Worm (Caenorhabditis elegans): ENCODE results near the gene ham-2.

ham-2 gene

ce11 chrX:4587934-4588333 is 33.4 kb downstream of the ham-2 start:
- TF ChIP-seq ama-1 (optimal IDR thresholded peaks at IDR 0.05) (no peak), C34F6.9 (tag; optimal IDR thresholded peaks at IDR 0.05) (peak; percentile 63), nhr-21 (tag; optimal IDR thresholded peaks at IDR 0.05) (peak; percentile 25), F13H6.1 (tag; optimal IDR thresholded peaks at IDR 0.05) (peak; percentile 8), sma-9 (GFP tag; optimal IDR thresholded peaks at IDR 0.05) (peak; percentile 25), sma-9 (tag; optimal IDR thresholded peaks at IDR 0.05) (no peak), nhr-237 (tag; optimal IDR thresholded peaks at IDR 0.05) (no peak), zag-1 (tag; optimal IDR thresholded peaks at IDR 0.05) (peak; percentile 6), sem-4 (tag; optimal IDR thresholded peaks at IDR 0.05) (peak; percentile 35), lsy-2 (tag; optimal IDR thresholded peaks at IDR 0.05) (peak in 1 of 2 experiments; percentile 60), gmeb-1 (tag; optimal IDR thresholded peaks at IDR 0.05) (no peak), nhr-129 (tag; optimal IDR thresholded peaks at IDR 0.05) (peak; percentile 44), sma-3 (GFP tag; optimal IDR thresholded peaks at IDR 0.05) (peak; percentile 30), nhr-10 (tag; optimal IDR thresholded peaks at IDR 0.05) (no peak), unc-55 (GFP tag; optimal IDR thresholded peaks at IDR 0.05) (peak; percentile 67), R02D3.7 (tag; optimal IDR thresholded peaks at IDR 0.05) (no peak), crh-2 (tag; optimal IDR thresholded peaks at IDR 0.05) (peak; percentile 53), lin-13 (GFP tag; optimal IDR thresholded peaks at IDR 0.05) (peak; percentile 12), mbf-1 (tag; optimal IDR thresholded peaks at IDR 0.05) (no peak), ztf-11 (tag; optimal IDR thresholded peaks at IDR 0.05) (no peak), nhr-25 (tag; optimal IDR thresholded peaks at IDR 0.05) (no peak)

ce11 chrX:4588462-4588861 is 34.0 kb downstream of the ham-2 start, which contains the start of gene lnp-1:
Gene lnp-1, plus strand, starts transcription at chrX:4588762.
- TF ChIP-seq unc-39 (tag; optimal IDR thresholded peaks at IDR 0.05) (no peak), F13H6.1 (tag; optimal IDR thresholded peaks at IDR 0.05) (no peak), ama-1 (optimal IDR thresholded peaks at IDR 0.05) (no peak), crh-2 (tag; optimal IDR thresholded peaks at IDR 0.05) (no peak), egl-27 (tag; optimal IDR thresholded peaks at IDR 0.05) (no peak), Y55F3AM.14 (GFP tag; optimal IDR thresholded peaks at IDR 0.05) (no peak), sem-4 (tag; optimal IDR thresholded peaks at IDR 0.05) (no peak)

ce11 chrX:4592250-4592649 is 37.8 kb downstream of the ham-2 start, which contains the start of gene flp-12:
Gene flp-12, minus strand, starts transcription at chrX:4592350.
- no peak for TF ChIP-seq unc-62 (GFP tag; optimal IDR thresholded peaks at IDR 0.05)
- no peak for TF ChIP-seq C34F6.9 (tag; optimal IDR thresholded peaks at IDR 0.05)
- TF ChIP-seq ZK546.5 (tag; optimal IDR thresholded peaks at IDR 0.05) = no peak
- TF ChIP-seq nhr-237 (tag; optimal IDR thresholded peaks at IDR 0.05) = no peak
- TF ChIP-seq elt-1 (tag; optimal IDR thresholded peaks at IDR 0.05) = no peak
- no peak for TF ChIP-seq nhr-25 (tag; optimal IDR thresholded peaks at IDR 0.05)
- no peak for TF ChIP-seq aly-2 (tag; optimal IDR thresholded peaks at IDR 0.05)
- no peak for TF ChIP-seq peb-1 (tag; optimal IDR thresholded peaks at IDR 0.05)
- TF ChIP-seq nhr-12 (tag; optimal IDR thresholded peaks at IDR 0.05) = no peak

ce11 chrX:4597419-4597818 is 42.9 kb downstream of the ham-2 start:
- TF ChIP-seq snpc-4 (tag; optimal IDR thresholded peaks at IDR 0.05) = no peak
- no peak for TF ChIP-seq blmp-1 (tag; optimal IDR thresholded peaks at IDR 0.05; ENCODE audit: insufficient read depth)
- no peak for TF ChIP-seq gmeb-1 (tag; optimal IDR thresholded peaks at IDR 0.05)
- TF ChIP-seq nhr-25 (tag; optimal IDR thresholded peaks at IDR 0.05) = no peak
- no peak for TF ChIP-seq ZK546.5 (tag; optimal IDR thresholded peaks at IDR 0.05)
- TF ChIP-seq ceh-82 (tag; optimal IDR thresholded peaks at IDR 0.05) = no peak
- TF ChIP-seq Y55F3AM.14 (GFP tag; optimal IDR thresholded peaks at IDR 0.05) = no peak
- no peak for TF ChIP-seq lin-39 (tag; optimal IDR thresholded peaks at IDR 0.05)
- TF ChIP-seq nhr-11 (tag; optimal IDR thresholded peaks at IDR 0.05) = no peak
- no peak for TF ChIP-seq alr-1 (tag; optimal IDR thresholded peaks at IDR 0.05)
- TF ChIP-seq ceh-16 (tag; optimal IDR thresholded peaks at IDR 0.05) = no peak

- TF ChIP-seq nhr-10 (tag; optimal IDR thresholded peaks at IDR 0.05) (no peak), sem-4 (tag; optimal IDR thresholded peaks at IDR 0.05) (no peak)
Measured at ce11 chrX:4599526-4599925, 45.0 kb downstream of the ham-2 start.

Measured in whole organism, L2 larva.